5 fruit fly cellular contexts compared by ENCODE assay signal in genomic region chrX:15867863-15868262, dm6.
TF ChIP-seq lines count a peak whose summit lies in the region.

Gene Gapdh2, plus strand, starts transcription at chrX:15868145.

- peak; percentile 81 for TF ChIP-seq CTCF in whole organism, embryonic (GFP tag; optimal IDR thresholded peaks at IDR 0.05; lab: Kevin White, UChicago)

TF ChIP-seq in whole organism, adult, 20 proteins besides CTCF, POLR2A, EP300 and RAD21 (continues in another document):
- TF ChIP-seq CG14711 (tag; optimal IDR thresholded peaks at IDR 0.05; lab: Kevin White, UChicago) (peak; percentile 100), CG7101 (tag; optimal IDR thresholded peaks at IDR 0.05; lab: Kevin White, UChicago) (peak; percentile 100), Crg-1 (GFP tag; optimal IDR thresholded peaks at IDR 0.05; lab: Kevin White, UChicago) (peak; percentile 100), bab1 (GFP tag; optimal IDR thresholded peaks at IDR 0.05; lab: Kevin White, UChicago) (peak; percentile 100), toe (GFP tag; optimal IDR thresholded peaks at IDR 0.05; lab: Kevin White, UChicago) (peak; percentile 98), cnc (optimal IDR thresholded peaks at IDR 0.05; lab: Kevin White, UChicago) (no peak), CG33017 (tag; optimal IDR thresholded peaks at IDR 0.05; lab: Kevin White, UChicago) (peak; percentile 100), pad (GFP tag; optimal IDR thresholded peaks at IDR 0.05; lab: Kevin White, UChicago) (peak; percentile 98), CG12768 (GFP tag; optimal IDR thresholded peaks at IDR 0.05; lab: Kevin White, UChicago) (peak; percentile 100), kay (GFP tag; lab: Kevin White, UChicago; ENCODE audit: borderline replicate concordance) (peak; percentile 99), tj (GFP tag; optimal IDR thresholded peaks at IDR 0.05; lab: Kevin White, UChicago) (peak; percentile 99), Clk (GFP tag; optimal IDR thresholded peaks at IDR 0.05; lab: Kevin White, UChicago) (peak; percentile 98), Mnt (GFP tag; optimal IDR thresholded peaks at IDR 0.05; lab: Kevin White, UChicago) (peak; percentile 100), CG5204 (GFP tag; optimal IDR thresholded peaks at IDR 0.05; lab: Kevin White, UChicago) (peak; percentile 99), CG7045 (GFP tag; optimal IDR thresholded peaks at IDR 0.05; lab: Kevin White, UChicago) (peak; percentile 100), ovo (GFP tag; optimal IDR thresholded peaks at IDR 0.05; lab: Kevin White, UChicago) (peak; percentile 100), cic (GFP tag; optimal IDR thresholded peaks at IDR 0.05; lab: Kevin White, UChicago) (peak; percentile 98), CG11617 (GFP tag; optimal IDR thresholded peaks at IDR 0.05; lab: Kevin White, UChicago) (peak; percentile 100)

TF ChIP-seq in whole organism, embryonic, 481 proteins besides CTCF, POLR2A, EP300 and RAD21 (continues in another document):
- TF ChIP-seq chn (GFP tag; optimal IDR thresholded peaks at IDR 0.05; lab: Kevin White, UChicago): peak; percentile 95
- TF ChIP-seq Chrac-16 (GFP tag; optimal IDR thresholded peaks at IDR 0.05; lab: Kevin White, UChicago): peak; percentile 96
- TF ChIP-seq cato (GFP tag; optimal IDR thresholded peaks at IDR 0.05; lab: Kevin White, UChicago; ENCODE audit: borderline replicate concordance): peak; percentile 96
- peak in 1 of 3 experiments; percentile 92 for TF ChIP-seq Stat92E (GFP tag; optimal IDR thresholded peaks at IDR 0.05; lab: Kevin White, UChicago)
- peak; percentile 95 for TF ChIP-seq CG5180 (GFP tag; optimal IDR thresholded peaks at IDR 0.05; lab: Kevin White, UChicago)
- peak; percentile 98 for TF ChIP-seq CG11085 (GFP tag; IDR thresholded peaks at IDR 0.05; lab: Robert Waterston, UW)
- TF ChIP-seq dpn (GFP tag; optimal IDR thresholded peaks at IDR 0.05; lab: Kevin White, UChicago): peak; percentile 98 to 99
- peak; percentile 100 for TF ChIP-seq salm (tag; optimal IDR thresholded peaks at IDR 0.05; lab: Kevin White, UChicago)
- TF ChIP-seq CHES-1-like (GFP tag; optimal IDR thresholded peaks at IDR 0.05; lab: Kevin White, UChicago): peak; percentile 97
- TF ChIP-seq CG8281 (tag; optimal IDR thresholded peaks at IDR 0.05; lab: Kevin White, UChicago): peak; percentile 96
- peak; percentile 98 for TF ChIP-seq crc (GFP tag; optimal IDR thresholded peaks at IDR 0.05; lab: Kevin White, UChicago)
- peak; percentile 99; the same call in 1 of the 2 replicates for TF ChIP-seq chm (GFP tag; IDR thresholded peaks at IDR 0.05; lab: Robert Waterston, UW)
- TF ChIP-seq CG10565 (GFP tag; optimal IDR thresholded peaks at IDR 0.05; lab: Kevin White, UChicago): peak; percentile 92
- TF ChIP-seq Deaf1 (tag; optimal IDR thresholded peaks at IDR 0.05; lab: Kevin White, UChicago): peak; percentile 93
- peak; percentile 99 for TF ChIP-seq Max (GFP tag; optimal IDR thresholded peaks at IDR 0.05; lab: Kevin White, UChicago)
- peak; percentile 99 for TF ChIP-seq CG9727 (GFP tag; optimal IDR thresholded peaks at IDR 0.05; lab: Kevin White, UChicago)
- TF ChIP-seq h (optimal IDR thresholded peaks at IDR 0.05; lab: Kevin White, UChicago): no peak
- TF ChIP-seq Taf1 (GFP tag; IDR thresholded peaks at IDR 0.05; lab: Robert Waterston, UW): peak; percentile 98

TF ChIP-seq in whole organism, prepupa, 60 proteins besides CTCF, POLR2A, EP300 and RAD21 (continues in another document):
- TF ChIP-seq CG8119 (GFP tag; IDR thresholded peaks at IDR 0.05; lab: Robert Waterston, UW) (peak; percentile 100), Blimp-1 (GFP tag; optimal IDR thresholded peaks at IDR 0.05; lab: Kevin White, UChicago) (peak; percentile 98), spab (GFP tag; optimal IDR thresholded peaks at IDR 0.05; lab: Kevin White, UChicago) (peak; percentile 99), esn (GFP tag; optimal IDR thresholded peaks at IDR 0.05; lab: Kevin White, UChicago) (peak; percentile 100), Met (GFP tag; optimal IDR thresholded peaks at IDR 0.05; lab: Kevin White, UChicago) (peak; percentile 100), svp (GFP tag; lab: Kevin White, UChicago) (peak; percentile 100), vri (GFP tag; optimal IDR thresholded peaks at IDR 0.05; lab: Kevin White, UChicago) (peak; percentile 100), CG15336 (GFP tag; IDR thresholded peaks at IDR 0.05; lab: Robert Waterston, UW) (peak; percentile 100), achi (GFP tag; optimal IDR thresholded peaks at IDR 0.05; lab: Kevin White, UChicago) (peak; percentile 99), Eip75B (GFP tag; optimal IDR thresholded peaks at IDR 0.05; lab: Kevin White, UChicago) (peak; percentile 99), Sox102F (GFP tag; optimal IDR thresholded peaks at IDR 0.05; lab: Kevin White, UChicago) (peak; percentile 100), Lpt (GFP tag; optimal IDR thresholded peaks at IDR 0.05; lab: Kevin White, UChicago) (peak; percentile 100), CG8319 (GFP tag; optimal IDR thresholded peaks at IDR 0.05; lab: Kevin White, UChicago) (peak; percentile 99), acj6 (GFP tag; optimal IDR thresholded peaks at IDR 0.05; lab: Kevin White, UChicago) (peak; percentile 99), Smox (GFP tag; optimal IDR thresholded peaks at IDR 0.05; lab: Kevin White, UChicago) (peak; percentile 100), lz (GFP tag; optimal IDR thresholded peaks at IDR 0.05; lab: Kevin White, UChicago) (peak; percentile 99), topi (GFP tag; optimal IDR thresholded peaks at IDR 0.05; lab: Kevin White, UChicago) (peak; percentile 100), Hr4 (GFP tag; optimal IDR thresholded peaks at IDR 0.05; lab: Kevin White, UChicago) (peak; percentile 99), CG32006 (GFP tag; optimal IDR thresholded peaks at IDR 0.05; lab: Kevin White, UChicago) (peak; percentile 99)

TF ChIP-seq in whole organism, pupa, 21 proteins besides CTCF, POLR2A, EP300 and RAD21:
- peak; percentile 100 for TF ChIP-seq CG8159 (tag; optimal IDR thresholded peaks at IDR 0.05; lab: Kevin White, UChicago)
- TF ChIP-seq CG17806 (tag; optimal IDR thresholded peaks at IDR 0.05; lab: Kevin White, UChicago): peak; percentile 100
- peak; percentile 98 for TF ChIP-seq CG13204 (GFP tag; optimal IDR thresholded peaks at IDR 0.05; lab: Kevin White, UChicago)
- TF ChIP-seq gl (tag; optimal IDR thresholded peaks at IDR 0.05; lab: Kevin White, UChicago): peak; percentile 98
- TF ChIP-seq Ets98B (GFP tag; IDR thresholded peaks at IDR 0.05; lab: Robert Waterston, UW): peak; percentile 100
- peak; percentile 85 for TF ChIP-seq EcR (GFP tag; optimal IDR thresholded peaks at IDR 0.05; lab: Kevin White, UChicago)
- peak; percentile 99 for TF ChIP-seq Snoo (tag; optimal IDR thresholded peaks at IDR 0.05; lab: Kevin White, UChicago)
- TF ChIP-seq CG12605 (GFP tag; IDR thresholded peaks at IDR 0.05; lab: Robert Waterston, UW): peak; percentile 100
- peak; percentile 99 for TF ChIP-seq Pif1A (GFP tag; optimal IDR thresholded peaks at IDR 0.05; lab: Kevin White, UChicago)
- TF ChIP-seq D1 (tag; optimal IDR thresholded peaks at IDR 0.05; lab: Kevin White, UChicago): peak; percentile 100
- peak; percentile 99 for TF ChIP-seq CG8301 (tag; optimal IDR thresholded peaks at IDR 0.05; lab: Kevin White, UChicago)
- TF ChIP-seq CG14655 (GFP tag; optimal IDR thresholded peaks at IDR 0.05; lab: Kevin White, UChicago): peak; percentile 99
- peak; percentile 100 for TF ChIP-seq CG4496 (GFP tag; IDR thresholded peaks at IDR 0.05; lab: Robert Waterston, UW)
- peak; percentile 100 for TF ChIP-seq CG15710 (tag; optimal IDR thresholded peaks at IDR 0.05; lab: Kevin White, UChicago)
- TF ChIP-seq rn (GFP tag; IDR thresholded peaks at IDR 0.05; lab: Robert Waterston, UW): peak; percentile 97
- TF ChIP-seq CG34367 (tag; optimal IDR thresholded peaks at IDR 0.05; lab: Kevin White, UChicago): peak; percentile 99
- TF ChIP-seq CG32121 (GFP tag; IDR thresholded peaks at IDR 0.05; lab: Robert Waterston, UW): peak; percentile 100
- peak; percentile 100 for TF ChIP-seq Pif1B (GFP tag; optimal IDR thresholded peaks at IDR 0.05; lab: Kevin White, UChicago)
- no peak; the same call in 1 of the 2 replicates for TF ChIP-seq CG10348 (GFP tag; IDR thresholded peaks at IDR 0.05; lab: Robert Waterston, UW)
- TF ChIP-seq fd96Ca (GFP tag; IDR thresholded peaks at IDR 0.05; lab: Robert Waterston, UW): no peak
- TF ChIP-seq CG9948 (tag; optimal IDR thresholded peaks at IDR 0.05; lab: Kevin White, UChicago): peak; percentile 99

TF ChIP-seq in whole organism, wandering third instar larva, 38 proteins besides CTCF, POLR2A, EP300 and RAD21 (continues in another document):
- TF ChIP-seq dmrt93B (GFP tag; optimal IDR thresholded peaks at IDR 0.05; lab: Kevin White, UChicago): peak; percentile 99
- no peak for TF ChIP-seq N (GFP tag; optimal IDR thresholded peaks at IDR 0.05; lab: Kevin White, UChicago)
- TF ChIP-seq h (GFP tag; optimal IDR thresholded peaks at IDR 0.05; lab: Kevin White, UChicago): peak; percentile 100
- TF ChIP-seq Vsx2 (GFP tag; optimal IDR thresholded peaks at IDR 0.05; lab: Kevin White, UChicago; ENCODE audit: partially characterized antibody): no peak
- TF ChIP-seq pan (optimal IDR thresholded peaks at IDR 0.05; lab: Kevin White, UChicago): no peak
- no peak for TF ChIP-seq usp (GFP tag; optimal IDR thresholded peaks at IDR 0.05; lab: Kevin White, UChicago)
- TF ChIP-seq Hr83 (GFP tag; optimal IDR thresholded peaks at IDR 0.05; lab: Kevin White, UChicago; ENCODE audit: poor library complexity, severe bottlenecking): peak; percentile 85
- peak; percentile 99 for TF ChIP-seq ey (GFP tag; optimal IDR thresholded peaks at IDR 0.05; lab: Kevin White, UChicago)
- peak; percentile 97 for TF ChIP-seq Dfd (GFP tag; optimal IDR thresholded peaks at IDR 0.05; lab: Kevin White, UChicago)
- no peak for TF ChIP-seq lola (GFP tag; optimal IDR thresholded peaks at IDR 0.05; lab: Kevin White, UChicago)
- TF ChIP-seq HLH106 (tag; optimal IDR thresholded peaks at IDR 0.05; lab: Kevin White, UChicago): peak; percentile 100
- TF ChIP-seq CG9705 (GFP tag; optimal IDR thresholded peaks at IDR 0.05; lab: Kevin White, UChicago): peak; percentile 100
- TF ChIP-seq Hr78 (GFP tag; optimal IDR thresholded peaks at IDR 0.05; lab: Kevin White, UChicago): no peak
- TF ChIP-seq Rel (GFP tag; optimal IDR thresholded peaks at IDR 0.05; lab: Kevin White, UChicago): peak; percentile 99
- TF ChIP-seq Rel (tag; optimal IDR thresholded peaks at IDR 0.05; lab: Kevin White, UChicago): peak; percentile 99
- TF ChIP-seq foxo (GFP tag; optimal IDR thresholded peaks at IDR 0.05; lab: Kevin White, UChicago): peak; percentile 98 to 100
- TF ChIP-seq dl (GFP tag; optimal IDR thresholded peaks at IDR 0.05; lab: Kevin White, UChicago; ENCODE audit: insufficient read depth in 1 of 2, partially characterized antibody in 2 of 2): no peak
- TF ChIP-seq CrebA (GFP tag; optimal IDR thresholded peaks at IDR 0.05; lab: Kevin White, UChicago; ENCODE audit: borderline replicate concordance): peak; percentile 98
- TF ChIP-seq OdsH (GFP tag; optimal IDR thresholded peaks at IDR 0.05; lab: Kevin White, UChicago): peak; percentile 100
- peak; percentile 99 for TF ChIP-seq sv (GFP tag; optimal IDR thresholded peaks at IDR 0.05; lab: Kevin White, UChicago)
- TF ChIP-seq GATAd (GFP tag; optimal IDR thresholded peaks at IDR 0.05; lab: Kevin White, UChicago): peak; percentile 95
- no peak for TF ChIP-seq Dif (GFP tag; optimal IDR thresholded peaks at IDR 0.05; lab: Kevin White, UChicago; ENCODE audit: partially characterized antibody)
